Worm (Caenorhabditis elegans): ENCODE results near the gene grd-2.

Gene grd-2

DNA sequence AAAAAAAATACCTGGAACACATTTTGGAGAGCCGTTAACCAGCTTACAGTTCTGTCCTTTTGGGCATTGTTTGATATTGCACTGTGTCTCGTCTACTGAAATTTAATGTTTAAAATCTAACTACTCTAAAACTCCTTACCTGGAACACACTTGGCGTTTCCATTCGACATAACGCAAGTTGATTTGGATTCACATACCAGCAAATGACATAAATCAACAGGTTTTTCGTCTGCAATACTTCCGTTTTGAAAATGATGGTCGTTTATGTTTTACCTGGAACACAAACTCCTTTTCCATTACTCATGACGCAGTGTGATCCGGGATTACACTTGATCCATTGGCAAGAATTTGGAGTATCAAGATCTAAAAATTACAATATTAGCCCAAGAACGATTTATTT lies 15.7 kb downstream of the grd-2 start:
- no peak for TF ChIP-seq alr-1 (tag; optimal IDR thresholded peaks at IDR 0.05; ENCODE audit: borderline replicate concordance)

DNA sequence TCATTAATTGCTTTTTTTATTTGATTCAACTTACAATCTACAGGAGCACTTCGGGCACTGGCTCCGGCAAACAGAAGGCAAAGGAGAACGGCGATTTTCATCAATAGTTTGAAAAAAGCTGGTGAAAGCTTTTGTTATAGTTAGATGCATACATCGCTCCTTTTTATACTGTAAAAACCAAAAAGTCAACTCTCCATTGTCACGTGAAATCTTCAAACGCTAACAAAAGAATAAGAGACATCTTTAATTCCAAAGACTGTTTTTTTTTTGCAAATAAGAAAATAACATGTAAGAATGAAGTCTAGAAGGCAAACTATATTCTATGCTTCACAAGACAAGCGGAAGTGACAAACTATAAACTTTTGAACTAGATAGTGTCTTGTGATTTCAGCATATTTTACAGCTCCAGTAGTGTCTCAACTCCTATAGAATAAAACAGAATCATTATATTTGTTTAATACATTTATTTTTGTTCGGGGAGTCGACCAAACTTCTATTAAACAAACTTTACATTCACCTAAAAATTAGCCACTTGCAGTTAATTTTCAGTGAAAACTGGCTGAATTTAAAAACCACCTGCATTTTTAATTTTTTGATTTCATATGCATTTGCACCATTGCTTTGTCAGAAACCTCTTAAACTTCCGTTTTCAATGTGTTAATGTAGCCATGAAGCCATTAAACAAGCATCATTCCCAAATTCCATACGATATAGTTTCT lies 16.6 kb downstream of the grd-2 start, which contains the start of the genes F46B3.9 and srz-18:
Gene F46B3.9 (minus strand): TSS at position 101 of the 719 bp plus-strand sequence.
Gene srz-18 (plus strand): TSS at position 669 of the 719 bp plus-strand sequence.
- TF ChIP-seq tbx-2 (tag; optimal IDR thresholded peaks at IDR 0.05) = no peak
- TF ChIP-seq C04F5.9 (tag; optimal IDR thresholded peaks at IDR 0.05) = no peak
- no peak for TF ChIP-seq ceh-8 (GFP tag; optimal IDR thresholded peaks at IDR 0.05)
- TF ChIP-seq nhr-90 (tag; optimal IDR thresholded peaks at IDR 0.05; ENCODE audit: poor library complexity) = no peak
- TF ChIP-seq hpl-2 (GFP tag; optimal IDR thresholded peaks at IDR 0.05) = no peak
- TF ChIP-seq irx-1 (tag; optimal IDR thresholded peaks at IDR 0.05) = no peak
- no peak for TF ChIP-seq nhr-76 (tag; optimal IDR thresholded peaks at IDR 0.05)
- no peak for TF ChIP-seq mab-9 (GFP tag; IDR thresholded peaks at IDR 0.05)
- TF ChIP-seq ces-1 (GFP tag; optimal IDR thresholded peaks at IDR 0.05) = no peak
- no peak for TF ChIP-seq nhr-28 (tag; optimal IDR thresholded peaks at IDR 0.05)
- TF ChIP-seq pqm-1 (tag; optimal IDR thresholded peaks at IDR 0.05) = no peak
- TF ChIP-seq lin-15B (tag; optimal IDR thresholded peaks at IDR 0.05) = no peak
- no peak for TF ChIP-seq blmp-1 (tag; optimal IDR thresholded peaks at IDR 0.05)
- no peak for TF ChIP-seq egl-27 (tag; optimal IDR thresholded peaks at IDR 0.05)
- TF ChIP-seq fkh-4 (tag; optimal IDR thresholded peaks at IDR 0.05; ENCODE audit: borderline replicate concordance) = no peak
- no peak for TF ChIP-seq fos-1 (tag; optimal IDR thresholded peaks at IDR 0.05)
- TF ChIP-seq nhr-71 (tag; optimal IDR thresholded peaks at IDR 0.05) = no peak
- TF ChIP-seq zip-4 (GFP tag; optimal IDR thresholded peaks at IDR 0.05) = no peak
- TF ChIP-seq nhr-84 (tag; optimal IDR thresholded peaks at IDR 0.05) = no peak

DNA sequence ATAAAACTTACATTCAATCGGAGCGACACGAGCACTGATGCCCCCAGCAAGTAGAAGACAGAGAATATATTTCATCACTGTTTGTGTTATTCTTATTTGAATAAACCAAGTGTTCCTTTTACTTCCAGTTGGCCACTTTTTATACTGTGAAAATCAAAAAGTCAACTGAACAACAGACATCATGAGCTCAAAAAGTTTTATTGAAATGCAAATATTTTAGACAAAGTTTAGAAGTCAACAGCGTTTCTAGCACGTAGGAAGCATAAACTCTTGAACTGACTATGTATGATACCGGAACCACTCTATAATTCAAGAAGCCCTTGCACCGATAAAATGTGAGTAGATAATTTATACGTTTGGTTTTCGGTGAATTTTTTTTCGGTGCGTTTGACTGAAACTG lies 21.7 kb downstream of the grd-2 start, which contains the start of gene F46B3.14:
Gene F46B3.14 (minus strand): TSS at position 101 of the 400 bp plus-strand sequence.
- TF ChIP-seq dpl-1 (GFP tag; optimal IDR thresholded peaks at IDR 0.05) (no peak), nhr-47 (tag; optimal IDR thresholded peaks at IDR 0.05) (no peak), C16A3.4 (tag; optimal IDR thresholded peaks at IDR 0.05) (no peak), unc-130 (tag; optimal IDR thresholded peaks at IDR 0.05) (no peak), sox-4 (tag; optimal IDR thresholded peaks at IDR 0.05) (no peak), ceh-63 (GFP tag; optimal IDR thresholded peaks at IDR 0.05) (no peak), nhr-71 (tag; optimal IDR thresholded peaks at IDR 0.05) (no peak), nhr-28 (tag; optimal IDR thresholded peaks at IDR 0.05) (no peak), elt-3 (tag; optimal IDR thresholded peaks at IDR 0.05) (no peak), snu-23 (GFP tag; optimal IDR thresholded peaks at IDR 0.05) (no peak), isw-1 (GFP tag; IDR thresholded peaks at IDR 0.05) (no peak), ceh-82 (tag; optimal IDR thresholded peaks at IDR 0.05) (no peak), tlp-1 (tag; optimal IDR thresholded peaks at IDR 0.05) (no peak), elt-2 (tag; optimal IDR thresholded peaks at IDR 0.05) (no peak), lin-13 (GFP tag; optimal IDR thresholded peaks at IDR 0.05) (no peak), nhr-77 (tag; optimal IDR thresholded peaks at IDR 0.05) (no peak), fos-1 (tag; optimal IDR thresholded peaks at IDR 0.05) (no peak)

DNA sequence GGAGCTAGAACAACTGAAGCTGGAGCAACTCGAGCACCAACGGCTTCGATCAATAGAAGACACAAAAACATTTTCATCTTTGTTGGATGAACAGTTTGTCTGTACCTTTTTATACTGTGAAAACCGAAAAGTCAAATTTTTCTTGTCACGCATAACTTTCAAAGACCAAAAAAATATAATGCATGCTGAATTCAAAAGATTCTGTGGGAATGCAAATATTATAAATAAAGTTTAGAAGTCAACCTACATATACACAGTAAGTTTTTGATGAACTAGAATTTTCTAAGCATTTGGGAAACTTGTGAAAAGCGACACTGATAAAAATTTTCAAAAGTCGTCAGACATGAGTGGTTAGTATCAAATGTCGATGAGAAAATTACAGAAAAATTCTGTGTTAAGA lies 24.0 kb downstream of the grd-2 start, which contains the start of gene F46B3.15:
Gene F46B3.15 (minus strand): TSS at position 101 of the 400 bp plus-strand sequence.
- no peak for TF ChIP-seq egl-13 (tag; optimal IDR thresholded peaks at IDR 0.05)
- no peak for TF ChIP-seq nhr-76 (tag; optimal IDR thresholded peaks at IDR 0.05)
- no peak for TF ChIP-seq unc-130 (tag; optimal IDR thresholded peaks at IDR 0.05)
- no peak for TF ChIP-seq fkh-10 (GFP tag; optimal IDR thresholded peaks at IDR 0.05)
- TF ChIP-seq ztf-4 (tag; optimal IDR thresholded peaks at IDR 0.05) = no peak
- TF ChIP-seq nhr-84 (tag; optimal IDR thresholded peaks at IDR 0.05) = no peak
- TF ChIP-seq Y116A8C.19 (tag; optimal IDR thresholded peaks at IDR 0.05; ENCODE audit: borderline replicate concordance) = no peak
- TF ChIP-seq grh-1 (GFP tag; IDR thresholded peaks at IDR 0.05) = no peak
- TF ChIP-seq dpl-1 (GFP tag; optimal IDR thresholded peaks at IDR 0.05) = no peak
